Worm (Caenorhabditis elegans): ENCODE measurements around the gene T02H6.11.

ce11 chrII:732393-732792 is 31.5 kb upstream of the T02H6.11 start:
- TF ChIP-seq lin-13 (GFP tag; optimal IDR thresholded peaks at IDR 0.05) (peak; percentile 8), fkh-8 (tag; optimal IDR thresholded peaks at IDR 0.05) (no peak), unc-62 (GFP tag; optimal IDR thresholded peaks at IDR 0.05) (no peak), lin-39 (tag; optimal IDR thresholded peaks at IDR 0.05) (no peak), pax-3 (tag; optimal IDR thresholded peaks at IDR 0.05) (no peak), nhr-84 (tag; optimal IDR thresholded peaks at IDR 0.05) (no peak), efl-1 (optimal IDR thresholded peaks at IDR 0.05) (no peak), efl-1 (GFP tag; optimal IDR thresholded peaks at IDR 0.05 in 1 of 2) (peak in 1 of 2 experiments; percentile 54), mab-9 (GFP tag; IDR thresholded peaks at IDR 0.05) (no peak)
